Worm (Caenorhabditis elegans): ENCODE data around the gene srxa-19.

- no peak for TF ChIP-seq sem-4 (tag; optimal IDR thresholded peaks at IDR 0.05)
- no peak for TF ChIP-seq egl-27 (tag; optimal IDR thresholded peaks at IDR 0.05)
- no peak for TF ChIP-seq nhr-237 (tag; optimal IDR thresholded peaks at IDR 0.05)
- no peak for TF ChIP-seq unc-62 (GFP tag; optimal IDR thresholded peaks at IDR 0.05)
- no peak for TF ChIP-seq mdl-1 (tag; optimal IDR thresholded peaks at IDR 0.05)
- no peak for TF ChIP-seq nhr-11 (tag; optimal IDR thresholded peaks at IDR 0.05)
- no peak for TF ChIP-seq nhr-10 (tag; optimal IDR thresholded peaks at IDR 0.05)
- TF ChIP-seq alr-1 (tag; optimal IDR thresholded peaks at IDR 0.05) = no peak
- no peak for TF ChIP-seq mab-5 (tag; optimal IDR thresholded peaks at IDR 0.05)
- no peak for TF ChIP-seq fos-1 (tag; optimal IDR thresholded peaks at IDR 0.05)
- no peak for TF ChIP-seq nhr-6 (tag; optimal IDR thresholded peaks at IDR 0.05)
- TF ChIP-seq lin-11 (tag; optimal IDR thresholded peaks at IDR 0.05) = no peak
- TF ChIP-seq ztf-1 (GFP tag; conservative IDR thresholded peaks at IDR 0.05) = no peak
- no peak for TF ChIP-seq ZK546.5 (tag; optimal IDR thresholded peaks at IDR 0.05)
These were observed 25.8 kb upstream of the srxa-19 start, which contains the start of gene srsx-26 for ce11 chrV:10148352-10148751.

Measured in whole organism, L2 larva.